Fruit fly (Drosophila melanogaster) whole organism, prepupa: ENCODE measurements around the gene Osbp.

Experiments
- Blimp-1 ChIP-seq: fragments of 200-800 bp; sonication (Bioruptor generic); optimal IDR thresholded peaks from 3 replicates; lab custom pipeline; 2017; ENCODE audit warnings: missing biosample characterization, missing genetic modification characterization, mild to moderate bottlenecking, moderate library complexity, missing genetic modification reagents
- CG10669 ChIP-seq: fragments of 200-800 bp; sonication (Bioruptor generic); optimal IDR thresholded peaks from 3 replicates; lab custom pipeline; 2018; ENCODE audit warnings: missing biosample characterization, mild to moderate bottlenecking, missing genetic modification characterization, moderate library complexity
- CG11294 ChIP-seq: fragments of 200-800 bp; sonication (Bioruptor generic); IDR thresholded peaks from 2 replicates; pipeline ENCODE4 v1.3.6; 2022; ENCODE audit warnings: missing biosample characterization, missing genetic modification characterization
- CG11762 ChIP-seq: fragments of 200-800 bp; sonication (Bioruptor generic); optimal IDR thresholded peaks from 3 replicates; lab custom pipeline; 2016; ENCODE audit warnings: missing biosample characterization, missing genetic modification characterization; ENCODE audit not compliant: insufficient read depth
- CG11902 ChIP-seq: fragments of 200-800 bp; sonication (Bioruptor generic); optimal IDR thresholded peaks from 3 replicates; lab custom pipeline; 2016; ENCODE audit warnings: missing biosample characterization, missing genetic modification characterization
- CG1621 ChIP-seq: fragments of 200-800 bp; sonication (Bioruptor generic); optimal IDR thresholded peaks from 3 replicates; lab custom pipeline; 2018; ENCODE audit warnings: missing biosample characterization, mild to moderate bottlenecking, missing genetic modification characterization
- CG16779 ChIP-seq: fragments of 200-800 bp; sonication (Bioruptor generic); optimal IDR thresholded peaks from 3 replicates; lab custom pipeline; 2017; ENCODE audit warnings: missing biosample characterization, mild to moderate bottlenecking, missing genetic modification characterization
- CG3032 ChIP-seq: fragments of 200-800 bp; optimal IDR thresholded peaks from 2 replicates; lab custom pipeline; 2019; ENCODE audit warnings: missing biosample characterization, mild to moderate bottlenecking, missing genetic modification characterization, moderate library complexity
- CG31627 ChIP-seq: fragments of 200-800 bp; sonication (Bioruptor generic); optimal IDR thresholded peaks from 3 replicates; lab custom pipeline; 2016; ENCODE audit warnings: missing biosample characterization, missing genetic modification characterization
- CG3919 ChIP-seq: fragments of 200-800 bp; sonication (Bioruptor generic); optimal IDR thresholded peaks from 3 replicates; lab custom pipeline; 2016; ENCODE audit warnings: missing biosample characterization, missing genetic modification characterization
- CG4318 ChIP-seq: fragments of 200-800 bp; sonication (Bioruptor generic); optimal IDR thresholded peaks from 3 replicates; lab custom pipeline; 2017; ENCODE audit warnings: missing biosample characterization, mild to moderate bottlenecking, missing genetic modification characterization
- CG6163 ChIP-seq: fragments of 200-800 bp; sonication (Bioruptor generic); IDR thresholded peaks from 3 replicates; pipeline ENCODE4 v1.3.6; 2022; ENCODE audit warnings: missing biosample characterization, missing genetic modification characterization
- CG6792 ChIP-seq: fragments of 200-800 bp; sonication (Bioruptor generic); optimal IDR thresholded peaks from 3 replicates; lab custom pipeline; 2016; ENCODE audit warnings: missing biosample characterization, missing genetic modification characterization
- CG6808 ChIP-seq: fragments of 200-800 bp; sonication (Bioruptor generic); optimal IDR thresholded peaks from 3 replicates; lab custom pipeline; 2017; ENCODE audit warnings: missing biosample characterization, missing genetic modification characterization, mild to moderate bottlenecking, moderate library complexity, missing genetic modification reagents
- CG8119 ChIP-seq: fragments of 200-800 bp; sonication (Bioruptor generic); IDR thresholded peaks from 3 replicates; pipeline ENCODE4 v1.3.6; 2022; ENCODE audit warnings: missing biosample characterization, missing genetic modification characterization
- CG9139 ChIP-seq: fragments of 200-800 bp; sonication (Bioruptor generic); optimal IDR thresholded peaks from 3 replicates; lab custom pipeline; 2017; ENCODE audit warnings: missing biosample characterization, mild to moderate bottlenecking, missing genetic modification characterization
- Eip75B ChIP-seq: fragments of 200-800 bp; sonication (Bioruptor generic); optimal IDR thresholded peaks from 3 replicates; lab custom pipeline; 2016; ENCODE audit warnings: missing biosample characterization, missing genetic modification characterization
- Ets21C ChIP-seq: fragments of 200-800 bp; sonication (Bioruptor generic); optimal IDR thresholded peaks from 3 replicates; lab custom pipeline; 2016; ENCODE audit warnings: missing biosample characterization, missing genetic modification characterization
- Gug ChIP-seq: fragments of 200-800 bp; sonication (Bioruptor generic); IDR thresholded peaks from 2 replicates; pipeline ENCODE4 v1.3.6; 2022; ENCODE audit warnings: missing biosample characterization, missing genetic modification characterization
- Hr39 ChIP-seq: fragments of 200-800 bp; sonication (Bioruptor generic); optimal IDR thresholded peaks from 2 replicates; lab custom pipeline; 2016; ENCODE audit warnings: missing biosample characterization, missing genetic modification characterization
- Lpt ChIP-seq: fragments of 200-800 bp; sonication (Bioruptor generic); optimal IDR thresholded peaks from 3 replicates; lab custom pipeline; 2016; ENCODE audit warnings: missing biosample characterization, missing genetic modification characterization
- Met ChIP-seq: fragments of 200-800 bp; sonication (Bioruptor generic); optimal IDR thresholded peaks from 3 replicates; lab custom pipeline; 2016; ENCODE audit warnings: missing biosample characterization, missing genetic modification characterization
- Smox ChIP-seq: fragments of 200-800 bp; sonication (Bioruptor generic); optimal IDR thresholded peaks from 3 replicates; lab custom pipeline; 2016; ENCODE audit warnings: missing biosample characterization, missing genetic modification characterization
- Sox102F ChIP-seq: fragments of 200-800 bp; sonication (Bioruptor generic); optimal IDR thresholded peaks from 2 replicates; lab custom pipeline; 2016; ENCODE audit warnings: missing biosample characterization, mild to moderate bottlenecking, missing genetic modification characterization
- Sox14 ChIP-seq: fragments of 200-800 bp; sonication (Bioruptor generic); optimal IDR thresholded peaks from 3 replicates; lab custom pipeline; 2016; ENCODE audit warnings: missing biosample characterization, missing genetic modification characterization
- Sox15 ChIP-seq: fragments of 200-800 bp; sonication (Bioruptor generic); optimal IDR thresholded peaks from 3 replicates; lab custom pipeline; 2016; ENCODE audit warnings: missing biosample characterization, missing genetic modification characterization
- achi ChIP-seq: fragments of 200-800 bp; sonication (Bioruptor generic); optimal IDR thresholded peaks from 3 replicates; lab custom pipeline; 2016; ENCODE audit warnings: missing biosample characterization, missing genetic modification characterization
- acj6 ChIP-seq: fragments of 200-800 bp; sonication (Bioruptor generic); optimal IDR thresholded peaks from 3 replicates; lab custom pipeline; 2016; ENCODE audit warnings: missing biosample characterization, missing genetic modification characterization
- cyc ChIP-seq: fragments of 200-800 bp; sonication (Bioruptor generic); optimal IDR thresholded peaks from 3 replicates; lab custom pipeline; 2016; ENCODE audit warnings: missing biosample characterization, missing genetic modification characterization
- dac ChIP-seq: fragments of 200-800 bp; sonication (Bioruptor generic); optimal IDR thresholded peaks from 2 replicates; lab custom pipeline; 2017; ENCODE audit warnings: missing biosample characterization, mild to moderate bottlenecking, missing genetic modification characterization
- eg ChIP-seq: fragments of 200-800 bp; sonication (Bioruptor generic); IDR thresholded peaks from 3 replicates; pipeline ENCODE4 v1.3.6; 2022; ENCODE audit warnings: missing biosample characterization, missing genetic modification characterization
- esn ChIP-seq: fragments of 200-800 bp; sonication (Bioruptor generic); optimal IDR thresholded peaks from 2 replicates; lab custom pipeline; 2016; ENCODE audit warnings: missing biosample characterization, mild to moderate bottlenecking, missing genetic modification characterization, moderate library complexity
- fd59A ChIP-seq: fragments of 200-800 bp; sonication (Bioruptor generic); optimal IDR thresholded peaks from 2 replicates; lab custom pipeline; 2017; ENCODE audit warnings: missing biosample characterization, mild to moderate bottlenecking, missing genetic modification characterization, missing genetic modification reagents
- fd85E ChIP-seq: fragments of 200-800 bp; sonication (Bioruptor generic); optimal IDR thresholded peaks from 3 replicates; lab custom pipeline; 2016; ENCODE audit warnings: missing biosample characterization, missing genetic modification characterization
- fkh ChIP-seq: fragments of 200-800 bp; sonication (Bioruptor generic); optimal IDR thresholded peaks from 3 replicates; lab custom pipeline; 2017; ENCODE audit warnings: missing biosample characterization, mild to moderate bottlenecking, missing genetic modification characterization, moderate library complexity
- lz ChIP-seq: fragments of 200-800 bp; sonication (Bioruptor generic); optimal IDR thresholded peaks from 3 replicates; lab custom pipeline; 2016; ENCODE audit warnings: missing biosample characterization, missing genetic modification characterization
- net ChIP-seq: fragments of 200-800 bp; sonication (Bioruptor generic); optimal IDR thresholded peaks from 3 replicates; lab custom pipeline; 2016; ENCODE audit warnings: missing biosample characterization, missing genetic modification characterization
- pdm3 ChIP-seq: fragments of 200-800 bp; sonication (Bioruptor generic); optimal IDR thresholded peaks from 3 replicates; lab custom pipeline; 2016; ENCODE audit warnings: missing biosample characterization, missing genetic modification characterization
- salr ChIP-seq, 2 experiments: fragments of 200-800 bp; sonication (Bioruptor generic); optimal IDR thresholded peaks; 3 replicates each; lab custom pipeline; 2016 to 2018; ENCODE audit warnings: missing biosample characterization in 2 of 2, missing genetic modification characterization in 2 of 2, mild to moderate bottlenecking in 1 of 2
- spab ChIP-seq: fragments of 200-800 bp; sonication (Bioruptor generic); optimal IDR thresholded peaks from 2 replicates; lab custom pipeline; 2017; ENCODE audit warnings: missing biosample characterization, mild to moderate bottlenecking, missing genetic modification characterization, missing genetic modification reagents
- ss ChIP-seq, 2 experiments: fragments of 200-800 bp; sonication (Bioruptor generic); optimal IDR thresholded peaks; 2 replicates in 1 of 2; 3 replicates in 1 of 2; lab custom pipeline; 2017 to 2018; ENCODE audit warnings: mild to moderate bottlenecking in 2 of 2, missing biosample characterization in 2 of 2, missing genetic modification characterization in 2 of 2, moderate library complexity in 1 of 2
- svp ChIP-seq: fragments of 200-800 bp; sonication (Bioruptor generic); peaks from one replicate; lab custom pipeline; 2016; ENCODE audit warnings: missing biosample characterization, missing genetic modification characterization
- topi ChIP-seq: fragments of 200-800 bp; sonication (Bioruptor generic); optimal IDR thresholded peaks from 3 replicates; lab custom pipeline; 2016; ENCODE audit warnings: missing biosample characterization, missing genetic modification characterization
- vri ChIP-seq: fragments of 200-800 bp; sonication (Bioruptor generic); optimal IDR thresholded peaks from 3 replicates; lab custom pipeline; 2016; ENCODE audit warnings: missing biosample characterization, mild to moderate bottlenecking, missing genetic modification characterization

The Osbp gene

dm6 chr3R:24905959-24906634, 31.9 kb downstream of the Osbp start, which contains the start of gene CG13643 (continued):
- TF ChIP-seq Blimp-1, result peak; percentile 54
- TF ChIP-seq CG11762, result peak; percentile 69
- TF ChIP-seq CG6792 (GFP tag; lab: Kevin White, UChicago), result peak; percentile 34
- TF ChIP-seq salr (GFP tag; optimal IDR thresholded peaks at IDR 0.05; lab: Kevin White, UChicago), result peak in 1 of 2 experiments; percentile 71
- peak; percentile 12 for TF ChIP-seq topi (GFP tag; lab: Kevin White, UChicago)
- TF ChIP-seq dac (GFP tag; lab: Kevin White, UChicago), result peak; percentile 18
- peak; percentile 64 for TF ChIP-seq CG4318

dm6 chr3R:24900816-24901215, 37.2 kb downstream of the Osbp start, which contains the start of gene CG10845:
Gene CG10845 (plus strand): TSS chr3R:24901116.
- no peak for TF ChIP-seq Sox15
- no peak for TF ChIP-seq dac (GFP tag; lab: Kevin White, UChicago)
- TF ChIP-seq CG3919 (GFP tag; lab: Kevin White, UChicago), result no peak
- no peak for TF ChIP-seq CG10669 (GFP tag; lab: Kevin White, UChicago)
- no peak for TF ChIP-seq acj6
- TF ChIP-seq CG9139 (GFP tag; lab: Kevin White, UChicago), result no peak
- no peak for TF ChIP-seq Smox (GFP tag; lab: Kevin White, UChicago)
- no peak for TF ChIP-seq ss (GFP tag; optimal IDR thresholded peaks at IDR 0.05; lab: Kevin White, UChicago)
- no peak for TF ChIP-seq Ets21C (GFP tag; lab: Kevin White, UChicago)
- TF ChIP-seq pdm3, result no peak
- no peak for TF ChIP-seq salr (GFP tag; optimal IDR thresholded peaks at IDR 0.05; lab: Kevin White, UChicago)
- no peak for TF ChIP-seq esn (GFP tag; lab: Kevin White, UChicago)
- no peak for TF ChIP-seq Blimp-1
- TF ChIP-seq svp (GFP tag; lab: Kevin White, UChicago), result no peak
- no peak for TF ChIP-seq fd85E (GFP tag; lab: Kevin White, UChicago)
- TF ChIP-seq Gug, result no peak
- no peak for TF ChIP-seq CG11902 (GFP tag; lab: Kevin White, UChicago)
- TF ChIP-seq spab (GFP tag; lab: Kevin White, UChicago), result no peak
- no peak for TF ChIP-seq Hr39
- TF ChIP-seq cyc (GFP tag; lab: Kevin White, UChicago), result no peak
- TF ChIP-seq, all 60 proteins: peak for 0

dm6 chr3R:24894419-24895206, 43.4 kb downstream of the Osbp start, which contains the start of the genes CG31121 and CG11069:
Gene CG31121 (minus strand): TSS chr3R:24894605.
Gene CG11069 (plus strand): TSS chr3R:24894742.
- TF ChIP-seq Eip75B (GFP tag; lab: Kevin White, UChicago) (no peak), achi (GFP tag; lab: Kevin White, UChicago) (no peak), CG1621 (tag; lab: Kevin White, UChicago) (peak; percentile 1), Lpt (GFP tag; lab: Kevin White, UChicago) (no peak), CG8119 (peak; percentile 29; the same call in 2 of the 3 replicates), Hr39 (no peak), Gug (no peak), dac (GFP tag; lab: Kevin White, UChicago) (no peak), CG6163 (GFP tag; lab: Robert Waterston, UW) (peak; percentile 28; the same call in 1 of the 3 replicates), ss (GFP tag; optimal IDR thresholded peaks at IDR 0.05; lab: Kevin White, UChicago) (peak in 1 of 2 experiments; percentile 3), CG4318 (no peak), acj6 (no peak), fkh (GFP tag; lab: Kevin White, UChicago) (no peak), CG3032 (tag; lab: Kevin White, UChicago) (no peak), CG6808 (GFP tag; lab: Kevin White, UChicago) (no peak), CG3919 (GFP tag; lab: Kevin White, UChicago) (peak; percentile 6), Met (no peak), salr (GFP tag; optimal IDR thresholded peaks at IDR 0.05; lab: Kevin White, UChicago) (no peak), eg (GFP tag; lab: Robert Waterston, UW) (peak; percentile 59; the same call in 1 of the 3 replicates), cyc (GFP tag; lab: Kevin White, UChicago) (no peak), Sox14 (GFP tag; lab: Kevin White, UChicago) (no peak), Sox102F (GFP tag; lab: Kevin White, UChicago) (no peak), CG16779 (no peak), CG31627 (GFP tag; lab: Kevin White, UChicago) (no peak), Smox (GFP tag; lab: Kevin White, UChicago) (no peak), CG11294 (GFP tag; lab: Robert Waterston, UW) (no peak), net (peak; percentile 9), topi (GFP tag; lab: Kevin White, UChicago) (peak; percentile 10), fd59A (GFP tag; lab: Kevin White, UChicago) (no peak), vri (no peak), lz (no peak)
